Fruit fly (Drosophila melanogaster) whole organism, wandering third instar larva: ENCODE measurements around the gene Rai1.

Source experiments
- Abd-B ChIP-seq: fragments of >200 bp; optimal IDR thresholded peaks from 2 replicates; lab custom pipeline; 2017; ENCODE audit warnings: missing biosample characterization, missing genetic modification characterization
- CG32264 ChIP-seq: fragments of 200-800 bp; sonication (Bioruptor generic); optimal IDR thresholded peaks from 2 replicates; lab custom pipeline; 2016; ENCODE audit warnings: missing biosample characterization, missing genetic modification characterization
- CG9705 ChIP-seq: fragments of 200-800 bp; sonication (Bioruptor generic); optimal IDR thresholded peaks from 2 replicates; lab custom pipeline; 2018; ENCODE audit warnings: missing biosample characterization, mild to moderate bottlenecking, missing genetic modification characterization
- CrebA ChIP-seq: fragments of 200-800 bp; sonication (Bioruptor generic); optimal IDR thresholded peaks from 2 replicates; lab custom pipeline; 2016; ENCODE audit warnings: missing biosample characterization, mild to moderate bottlenecking, missing genetic modification characterization, borderline replicate concordance
- Dfd ChIP-seq: fragments of >200 bp; optimal IDR thresholded peaks from 2 replicates; lab custom pipeline; 2017; ENCODE audit warnings: missing biosample characterization, missing genetic modification characterization
- Dif ChIP-seq: fragments of 200-275, 200-300 bp; sonication (Bioruptor generic); optimal IDR thresholded peaks from 2 replicates; lab custom pipeline; 2018; ENCODE audit warnings: missing biosample characterization, missing genetic modification characterization; ENCODE audit not compliant: partially characterized antibody
- GATAd ChIP-seq: sonication (Bioruptor generic); optimal IDR thresholded peaks from 2 replicates; lab custom pipeline; 2016; ENCODE audit warnings: missing biosample characterization, missing genetic modification characterization
- HLH106 ChIP-seq: fragments of 200-800 bp; optimal IDR thresholded peaks from 3 replicates; lab custom pipeline; 2019; ENCODE audit warnings: missing biosample characterization, mild to moderate bottlenecking, missing genetic modification characterization, moderate library complexity
- Hnf4 ChIP-seq: fragments of 200-800 bp; sonication (Bioruptor generic); optimal IDR thresholded peaks from 2 replicates; lab custom pipeline; 2016; ENCODE audit warnings: missing biosample characterization, mild to moderate bottlenecking, missing genetic modification characterization
- Hr78 ChIP-seq: fragments of >200 bp; optimal IDR thresholded peaks from 2 replicates; lab custom pipeline; 2017; ENCODE audit warnings: missing biosample characterization, missing genetic modification characterization
- Hr83 ChIP-seq: fragments of 200-300 bp; sonication (Bioruptor generic); optimal IDR thresholded peaks from 2 replicates; lab custom pipeline; 2016; ENCODE audit warnings: missing biosample characterization, mild to moderate bottlenecking, missing genetic modification characterization, moderate library complexity; ENCODE audit not compliant: poor library complexity, severe bottlenecking
- Jra ChIP-seq: sonication (Bioruptor generic); optimal IDR thresholded peaks from 2 replicates; lab custom pipeline; 2016; ENCODE audit warnings: missing biosample characterization, missing genetic modification characterization
- Mio ChIP-seq: sonication (Bioruptor generic); optimal IDR thresholded peaks from 2 replicates; lab custom pipeline; 2016; ENCODE audit warnings: missing biosample characterization, missing genetic modification characterization
- Myc ChIP-seq: fragments of >200 bp; optimal IDR thresholded peaks from 2 replicates; lab custom pipeline; 2017
- N ChIP-seq: fragments of >200 bp; optimal IDR thresholded peaks from 2 replicates; lab custom pipeline; 2018; ENCODE audit warnings: missing biosample characterization, missing external identifiers, missing genetic modification characterization
- Rel ChIP-seq, 2 experiments: fragments of 200-800 bp; sonication (Bioruptor generic) in 1 of 2; optimal IDR thresholded peaks; 2 replicates in 1 of 2; 3 replicates in 1 of 2; lab custom pipeline; 2016 to 2019; ENCODE audit warnings: mild to moderate bottlenecking in 2 of 2, missing biosample characterization in 2 of 2, missing genetic modification characterization in 2 of 2, moderate library complexity in 1 of 2
- Sp1 ChIP-seq: fragments of 200-800 bp; sonication (Bioruptor generic); optimal IDR thresholded peaks from 3 replicates; lab custom pipeline; 2019; ENCODE audit warnings: missing biosample characterization, mild to moderate bottlenecking, missing genetic modification characterization, moderate library complexity
- Vsx2 ChIP-seq: fragments of 200-300, 225-300 bp; sonication (Bioruptor generic); optimal IDR thresholded peaks from 2 replicates; lab custom pipeline; 2018; ENCODE audit warnings: missing biosample characterization, missing genetic modification characterization; ENCODE audit not compliant: partially characterized antibody
- br ChIP-seq: fragments of 200-800 bp; sonication (Bioruptor generic); optimal IDR thresholded peaks from 2 replicates; lab custom pipeline; 2016; ENCODE audit warnings: missing biosample characterization, missing genetic modification characterization
- dl ChIP-seq, 2 experiments: fragments of 175-275, 200-275 bp in 1 of 2; fragments of 200-275 bp in 1 of 2; sonication (Bioruptor generic); optimal IDR thresholded peaks; lab custom pipeline; 2018; ENCODE audit warnings: mild to moderate bottlenecking in 2 of 2, missing biosample characterization in 2 of 2, missing genetic modification characterization in 2 of 2, moderate library complexity in 2 of 2; ENCODE audit not compliant: partially characterized antibody in 2 of 2, insufficient read depth in 1 of 2
- dmrt93B ChIP-seq: fragments of 200-800 bp; sonication (Bioruptor generic); optimal IDR thresholded peaks from 2 replicates; lab custom pipeline; 2018; ENCODE audit warnings: missing biosample characterization, mild to moderate bottlenecking, missing genetic modification characterization
- ey ChIP-seq: fragments of 200-800 bp; sonication (Bioruptor generic); optimal IDR thresholded peaks from 2 replicates; lab custom pipeline; 2016; ENCODE audit warnings: missing biosample characterization, missing genetic modification characterization
- foxo ChIP-seq, 2 experiments: fragments of 200-800 bp; sonication (Bioruptor generic); optimal IDR thresholded peaks; 2 replicates in 1 of 2; 3 replicates in 1 of 2; lab custom pipeline; 2016 to 2017; ENCODE audit warnings: missing biosample characterization in 2 of 2, missing genetic modification characterization in 2 of 2
- fru ChIP-seq: fragments of 200-800 bp; sonication (Bioruptor generic); optimal IDR thresholded peaks from 3 replicates; lab custom pipeline; 2016; ENCODE audit warnings: missing biosample characterization, mild to moderate bottlenecking, missing genetic modification characterization
- h ChIP-seq: fragments of 200-800 bp; sonication (Bioruptor generic); optimal IDR thresholded peaks from 3 replicates; lab custom pipeline; 2016; ENCODE audit warnings: missing biosample characterization, mild to moderate bottlenecking, missing genetic modification characterization
- jim ChIP-seq: fragments of 175-275, 200-325 bp; sonication (Bioruptor generic); optimal IDR thresholded peaks from 2 replicates; lab custom pipeline; 2016; ENCODE audit warnings: missing biosample characterization, mild to moderate bottlenecking, missing genetic modification characterization
- lola ChIP-seq: fragments of >200 bp; optimal IDR thresholded peaks from 2 replicates; lab custom pipeline; 2017; ENCODE audit warnings: missing biosample characterization, missing genetic modification characterization
- pan ChIP-seq: fragments of >200 bp; optimal IDR thresholded peaks from 2 replicates; lab custom pipeline; 2017
- psq ChIP-seq: fragments of 200-800 bp; sonication (Bioruptor generic); optimal IDR thresholded peaks from 3 replicates; lab custom pipeline; 2017; ENCODE audit warnings: missing biosample characterization, mild to moderate bottlenecking, missing genetic modification characterization, moderate library complexity
- rgr ChIP-seq: fragments of 200-800 bp; sonication (Bioruptor generic); optimal IDR thresholded peaks from 3 replicates; lab custom pipeline; 2016; ENCODE audit warnings: missing biosample characterization, mild to moderate bottlenecking, missing genetic modification characterization
- sage ChIP-seq: fragments of 200-800 bp; sonication (Bioruptor generic); optimal IDR thresholded peaks from 2 replicates; lab custom pipeline; 2016; ENCODE audit warnings: missing biosample characterization, mild to moderate bottlenecking, missing genetic modification characterization
- sv ChIP-seq: fragments of 200-800 bp; sonication (Bioruptor generic); optimal IDR thresholded peaks from 3 replicates; lab custom pipeline; 2016; ENCODE audit warnings: missing biosample characterization, missing genetic modification characterization
- tai ChIP-seq: sonication (Bioruptor generic); optimal IDR thresholded peaks from 2 replicates; lab custom pipeline; 2016; ENCODE audit warnings: missing biosample characterization, missing genetic modification characterization
- usp ChIP-seq: fragments of >200 bp; optimal IDR thresholded peaks from 2 replicates; lab custom pipeline; 2017; ENCODE audit warnings: missing biosample characterization, missing genetic modification characterization
- woc ChIP-seq: sonication (Bioruptor generic); optimal IDR thresholded peaks from 2 replicates; lab custom pipeline; 2016; ENCODE audit warnings: missing biosample characterization, mild to moderate bottlenecking, missing genetic modification characterization

The Rai1 gene

DNA sequence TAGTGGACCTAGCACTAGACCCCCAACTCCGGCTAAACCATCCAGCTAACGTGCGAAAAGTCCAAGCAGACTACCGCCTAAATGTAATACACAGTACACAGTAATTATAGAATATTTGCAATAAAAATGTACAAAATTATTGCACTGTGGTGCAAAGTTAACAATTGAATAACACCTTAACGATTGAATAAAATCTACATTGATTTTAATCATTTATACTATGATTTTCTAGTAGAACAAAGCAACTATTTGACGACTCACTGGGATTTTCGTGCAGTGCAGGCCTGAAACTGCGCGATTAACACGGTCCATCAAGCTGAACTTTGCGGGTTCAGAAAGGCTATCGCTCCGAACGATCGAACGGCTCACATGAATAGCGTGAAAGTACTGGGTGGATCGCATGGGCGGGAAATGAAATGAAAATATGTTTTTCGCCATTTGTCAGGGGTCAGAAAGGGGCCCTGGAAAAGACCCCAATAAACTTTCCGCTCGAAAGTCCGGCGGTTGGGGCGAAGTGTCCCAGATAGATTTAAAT is 24.9 kb downstream of the Rai1 start:
- TF ChIP-seq CG9705 (GFP tag; lab: Kevin White, UChicago) (no peak), Hnf4 (no peak), pan (lab: Kevin White, UChicago) (no peak), ey (no peak), Hr78 (GFP tag; lab: Kevin White, UChicago) (no peak), tai (no peak), GATAd (GFP tag; lab: Kevin White, UChicago) (no peak), h (GFP tag; lab: Kevin White, UChicago) (no peak), jim (GFP tag; lab: Kevin White, UChicago) (no peak), fru (GFP tag; lab: Kevin White, UChicago) (no peak), CG32264 (GFP tag; lab: Kevin White, UChicago) (no peak), sage (GFP tag; lab: Kevin White, UChicago) (no peak)

DNA sequence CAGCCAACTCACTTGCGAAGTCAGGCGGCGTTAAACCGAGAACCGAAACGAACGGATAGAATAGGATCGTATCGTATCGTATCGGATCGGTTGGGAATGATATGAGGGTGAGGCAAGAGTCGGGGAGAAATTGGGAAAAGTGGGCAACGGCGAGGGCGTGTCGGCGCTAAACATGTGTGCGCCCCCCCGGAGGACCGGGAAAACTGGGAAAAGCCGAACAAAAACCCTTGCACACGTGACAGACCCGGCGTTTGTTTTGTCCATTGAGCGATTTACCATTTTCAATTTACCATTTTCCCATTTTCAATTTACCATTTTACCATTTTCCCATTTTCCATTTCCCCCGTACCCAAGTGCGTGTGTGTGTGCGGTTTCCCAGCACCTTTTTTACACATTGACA is 28.1 kb downstream of the Rai1 start:
- no peak for TF ChIP-seq Sp1
- TF ChIP-seq woc (GFP tag; lab: Kevin White, UChicago) = no peak
- no peak for TF ChIP-seq tai
- no peak for TF ChIP-seq Myc

DNA sequence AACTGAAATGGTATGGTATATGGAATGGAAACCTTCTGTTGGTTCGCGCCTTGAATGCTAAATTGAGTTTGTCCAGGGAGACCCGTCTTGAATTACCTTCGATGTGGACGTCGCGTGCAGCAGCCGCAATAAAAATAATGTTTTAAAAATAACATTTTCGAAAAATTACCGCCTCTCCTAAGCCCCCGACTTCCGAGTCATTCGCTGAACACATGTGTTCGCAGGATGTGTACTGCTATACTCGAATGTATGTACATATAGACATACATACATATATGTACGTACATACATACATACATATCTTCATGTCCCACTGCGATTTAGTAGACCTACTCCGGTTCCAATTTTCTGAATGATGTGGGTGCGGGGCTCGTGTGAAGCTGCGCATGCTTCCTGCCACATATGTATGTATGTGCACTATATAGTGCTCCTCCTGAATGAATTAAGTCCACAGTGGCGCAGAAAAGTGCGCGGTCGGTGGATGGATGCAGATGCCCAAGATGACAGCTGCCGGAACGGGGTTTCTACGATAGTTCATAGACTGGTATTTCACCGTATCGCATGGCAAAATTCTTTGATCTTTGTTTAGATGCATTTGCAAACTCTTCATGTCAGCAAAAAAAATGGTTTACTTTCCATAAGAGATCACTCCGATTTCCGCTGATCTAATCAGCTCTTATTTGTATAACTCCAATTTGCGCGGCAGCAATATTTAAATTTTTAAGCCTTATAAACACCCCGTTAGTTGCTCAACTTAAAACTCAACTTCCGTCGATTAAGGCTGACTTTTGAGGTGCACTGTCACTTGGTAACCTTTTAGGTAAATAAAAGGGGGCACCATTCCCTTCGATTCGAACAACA is 28.7 kb downstream of the Rai1 start:
- TF ChIP-seq usp (no peak), Hr78 (GFP tag; lab: Kevin White, UChicago) (no peak), dmrt93B (GFP tag; lab: Kevin White, UChicago) (no peak), CG9705 (GFP tag; lab: Kevin White, UChicago) (no peak), jim (GFP tag; lab: Kevin White, UChicago) (no peak), woc (GFP tag; lab: Kevin White, UChicago) (no peak), Vsx2 (GFP tag; lab: Kevin White, UChicago) (no peak), sv (no peak), psq (GFP tag; lab: Kevin White, UChicago) (no peak), Hnf4 (no peak), CG32264 (GFP tag; lab: Kevin White, UChicago) (no peak), fru (GFP tag; lab: Kevin White, UChicago) (no peak), HLH106 (tag; lab: Kevin White, UChicago) (no peak), Jra (GFP tag; lab: Kevin White, UChicago) (no peak), dl (GFP tag; optimal IDR thresholded peaks at IDR 0.05; lab: Kevin White, UChicago; ENCODE audit: insufficient read depth in 1 of 2, partially characterized antibody in 2 of 2) (no peak), Dif (GFP tag; lab: Kevin White, UChicago) (no peak), Myc (no peak)
- TF ChIP-seq, all 38 proteins: peak for 0

DNA sequence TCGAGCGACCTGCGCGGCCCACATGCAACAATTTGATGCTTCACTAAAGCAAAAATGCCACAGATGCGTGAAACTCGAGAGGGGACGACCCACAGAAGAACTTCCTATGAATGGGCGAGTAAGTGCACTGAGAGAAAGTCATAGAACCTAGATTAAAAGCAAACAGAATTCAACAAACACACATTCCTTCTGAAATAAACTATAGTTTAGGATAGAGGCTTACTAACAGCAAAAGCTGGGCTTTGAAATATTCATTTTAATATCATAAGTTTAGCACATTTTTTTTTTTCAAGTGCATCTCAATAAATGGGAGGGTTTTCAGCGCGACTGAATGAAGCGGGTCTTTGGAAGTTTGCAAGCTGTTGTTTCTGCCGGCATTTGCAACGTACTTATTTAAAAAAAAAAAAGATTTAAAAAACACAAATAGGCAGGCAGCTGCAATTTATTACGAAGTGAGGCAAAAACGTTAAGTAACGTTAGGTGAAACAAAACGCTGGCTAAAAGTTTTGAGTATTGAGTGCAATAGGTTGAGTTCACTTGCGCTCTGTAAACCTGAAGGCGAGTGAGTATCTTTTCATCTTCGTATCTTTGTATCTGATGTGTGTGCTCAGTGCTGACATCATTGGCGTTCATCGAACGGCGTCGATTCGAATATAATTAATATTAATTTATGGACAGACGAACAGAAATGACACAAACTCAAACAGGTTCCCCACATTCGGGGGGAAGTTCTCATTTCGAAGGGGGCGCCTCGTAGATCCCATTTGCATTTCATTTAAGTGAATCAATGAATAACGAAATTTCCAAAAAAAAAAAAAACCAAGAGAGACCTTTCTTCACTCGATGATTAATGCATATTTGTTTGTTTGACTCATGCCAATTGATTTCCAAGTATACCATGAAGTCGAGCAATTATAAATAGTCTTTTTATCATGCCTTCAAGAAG is 30.0 kb downstream of the Rai1 start:
- TF ChIP-seq lola (GFP tag; lab: Kevin White, UChicago) = no peak
- no peak for TF ChIP-seq Rel (GFP tag; optimal IDR thresholded peaks at IDR 0.05; lab: Kevin White, UChicago)
- TF ChIP-seq Rel (tag; optimal IDR thresholded peaks at IDR 0.05; lab: Kevin White, UChicago) = no peak
- TF ChIP-seq Jra (GFP tag; lab: Kevin White, UChicago) = no peak
- TF ChIP-seq woc (GFP tag; lab: Kevin White, UChicago) = peak; percentile 35
- no peak for TF ChIP-seq Hr83 (GFP tag; lab: Kevin White, UChicago)
- TF ChIP-seq CG32264 (GFP tag; lab: Kevin White, UChicago) = no peak
- TF ChIP-seq br = peak; percentile 19
- peak; percentile 12 for TF ChIP-seq sv
- TF ChIP-seq Abd-B (GFP tag; lab: Kevin White, UChicago) = no peak
- TF ChIP-seq usp = no peak
- peak; percentile 47 for TF ChIP-seq HLH106 (tag; lab: Kevin White, UChicago)
- no peak for TF ChIP-seq Dif (GFP tag; lab: Kevin White, UChicago)
- TF ChIP-seq fru (GFP tag; lab: Kevin White, UChicago) = peak; percentile 67
- no peak for TF ChIP-seq Myc
- peak; percentile 9 for TF ChIP-seq dmrt93B (GFP tag; lab: Kevin White, UChicago)
- TF ChIP-seq CrebA (GFP tag; lab: Kevin White, UChicago) = no peak
- no peak for TF ChIP-seq sage (GFP tag; lab: Kevin White, UChicago)
- no peak for TF ChIP-seq CG9705 (GFP tag; lab: Kevin White, UChicago)
- TF ChIP-seq GATAd (GFP tag; lab: Kevin White, UChicago) = no peak
- peak in 1 of 2 experiments; percentile 63 for TF ChIP-seq foxo (GFP tag; optimal IDR thresholded peaks at IDR 0.05; lab: Kevin White, UChicago)
- TF ChIP-seq psq (GFP tag; lab: Kevin White, UChicago) = no peak
- no peak for TF ChIP-seq tai
- TF ChIP-seq pan (lab: Kevin White, UChicago) = no peak
- no peak for TF ChIP-seq dl (GFP tag; optimal IDR thresholded peaks at IDR 0.05; lab: Kevin White, UChicago; ENCODE audit: insufficient read depth in 1 of 2, partially characterized antibody in 2 of 2)
- TF ChIP-seq h (GFP tag; lab: Kevin White, UChicago) = peak; percentile 66
- TF ChIP-seq rgr (GFP tag; lab: Kevin White, UChicago) = peak; percentile 6
- no peak for TF ChIP-seq N (GFP tag; lab: Kevin White, UChicago)
- no peak for TF ChIP-seq Hr78 (GFP tag; lab: Kevin White, UChicago)
- peak; percentile 32 for TF ChIP-seq ey
- no peak for TF ChIP-seq Dfd (GFP tag; lab: Kevin White, UChicago)
- no peak for TF ChIP-seq Mio (GFP tag; lab: Kevin White, UChicago)
